Fruit fly (Drosophila melanogaster): ENCODE results near the gene CG7768.

DNA sequence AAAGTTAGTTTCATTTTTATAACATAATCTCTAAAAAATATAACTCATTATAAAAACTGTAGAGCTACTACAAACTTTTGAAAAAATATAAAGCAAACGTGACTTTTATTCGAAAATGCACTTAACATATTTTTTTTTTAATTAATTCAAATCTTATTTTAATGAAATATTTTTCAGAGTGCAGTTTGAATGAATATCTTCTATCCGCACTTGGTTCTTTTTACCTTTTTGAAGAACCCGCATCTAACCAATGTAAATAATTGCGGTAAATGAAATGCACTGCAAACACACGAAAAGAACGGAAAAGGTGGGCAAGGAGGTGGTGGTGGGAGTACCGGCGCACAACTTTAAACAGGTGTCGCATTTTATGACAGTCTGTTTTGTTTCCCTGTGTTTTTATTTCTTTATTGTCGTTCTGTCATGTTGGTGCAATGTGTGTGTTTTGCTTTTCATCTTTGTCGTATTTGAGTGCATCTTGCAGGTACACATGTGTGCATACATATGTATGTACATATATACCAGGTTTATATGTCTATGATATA is 24.0 kb upstream of the CG7768 start:
- TF ChIP-seq esn (GFP tag; optimal IDR thresholded peaks at IDR 0.05) (no peak), pdm3 (GFP tag; optimal IDR thresholded peaks at IDR 0.05) (no peak), CG9139 (GFP tag; optimal IDR thresholded peaks at IDR 0.05) (no peak), lz (GFP tag; optimal IDR thresholded peaks at IDR 0.05) (no peak), Smox (GFP tag; optimal IDR thresholded peaks at IDR 0.05) (no peak), CG16779 (tag; optimal IDR thresholded peaks at IDR 0.05) (no peak), CG32006 (GFP tag; optimal IDR thresholded peaks at IDR 0.05) (peak; percentile 9), CG3919 (GFP tag; optimal IDR thresholded peaks at IDR 0.05) (no peak), net (GFP tag; optimal IDR thresholded peaks at IDR 0.05) (no peak)

Data from whole organism, prepupa.